Fruit fly (Drosophila melanogaster) whole organism, pupa: ENCODE measurements around the gene dnc.

Experiments
- CG10348 ChIP-seq: fragments of 200-800 bp; sonication (Bioruptor generic); IDR thresholded peaks from 2 replicates; pipeline ENCODE4 v1.3.6; 2022; ENCODE audit warnings: missing biosample characterization, missing genetic modification characterization
- CG17806 ChIP-seq: fragments of 200-800 bp; sonication (Bioruptor generic); optimal IDR thresholded peaks from 2 replicates; lab custom pipeline; 2018; ENCODE audit warnings: missing biosample characterization, mild to moderate bottlenecking, missing genetic modification characterization, moderate library complexity
- CG34367 ChIP-seq: fragments of 200-800 bp; sonication (Bioruptor generic); optimal IDR thresholded peaks from 2 replicates; lab custom pipeline; 2018; ENCODE audit warnings: missing biosample characterization, mild to moderate bottlenecking, missing genetic modification characterization
- CG8159 ChIP-seq: fragments of 200-800 bp; sonication (Bioruptor generic); optimal IDR thresholded peaks from 3 replicates; lab custom pipeline; 2018; ENCODE audit warnings: missing biosample characterization, mild to moderate bottlenecking, missing genetic modification characterization, moderate library complexity
- CG8301 ChIP-seq: fragments of 200-800 bp; sonication (Bioruptor generic); optimal IDR thresholded peaks from 2 replicates; lab custom pipeline; 2018; ENCODE audit warnings: missing biosample characterization, mild to moderate bottlenecking, missing genetic modification characterization
- rn ChIP-seq: fragments of 200-800 bp; sonication (Bioruptor generic); IDR thresholded peaks from 2 replicates; pipeline ENCODE4 v1.3.6; 2022; ENCODE audit warnings: missing biosample characterization, missing genetic modification characterization

DNA sequence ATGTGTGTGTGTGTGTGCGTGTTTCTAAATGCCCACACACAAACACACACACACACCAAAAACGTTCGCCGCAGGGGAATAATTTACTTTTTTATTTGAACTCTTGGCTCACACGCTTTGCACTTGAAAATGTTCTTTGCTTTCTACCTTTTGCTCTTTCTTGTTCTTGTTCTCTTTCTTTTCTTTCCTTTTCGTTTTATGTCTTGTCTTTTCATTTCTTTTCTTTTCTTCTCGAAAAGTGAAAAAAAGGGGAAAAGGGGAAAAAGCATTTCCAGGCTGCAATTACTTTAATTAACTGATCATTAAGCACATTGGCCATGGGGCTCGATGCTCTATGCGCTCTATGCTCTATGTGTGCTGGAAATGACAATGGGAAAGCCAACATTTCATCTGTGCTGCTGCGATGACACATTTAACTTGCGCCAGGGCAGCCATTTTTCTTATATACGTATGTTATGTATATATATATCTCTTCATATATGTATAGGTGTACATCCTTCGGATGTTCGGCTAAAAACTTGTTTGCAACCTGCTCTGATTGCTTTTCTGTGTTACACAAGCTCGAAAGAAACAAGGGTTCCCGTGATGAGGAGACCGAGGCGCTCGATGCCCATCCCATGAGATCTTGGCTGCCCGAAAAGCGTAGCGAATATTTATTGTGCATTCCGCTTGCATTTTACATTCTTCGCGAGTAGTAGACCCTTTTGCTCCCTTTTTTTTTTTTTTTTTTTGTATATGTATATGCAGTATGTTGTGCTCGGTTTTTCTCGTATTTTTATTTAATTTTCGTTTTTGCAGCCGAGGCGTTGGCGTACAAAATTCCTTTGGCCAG, 25.4 kb upstream of the dnc start:
- TF ChIP-seq CG8159 (tag; lab: Kevin White, UChicago) = no peak
- peak; percentile 9 for TF ChIP-seq CG34367 (tag; lab: Kevin White, UChicago)
- TF ChIP-seq CG8301 (tag; lab: Kevin White, UChicago) = no peak
- no peak for TF ChIP-seq CG17806 (tag; lab: Kevin White, UChicago)
- no peak for TF ChIP-seq CG10348
- no peak for TF ChIP-seq rn (GFP tag; lab: Robert Waterston, UW)
